Fruit fly (Drosophila melanogaster): ENCODE results near the gene djl.

Gene djl

DNA sequence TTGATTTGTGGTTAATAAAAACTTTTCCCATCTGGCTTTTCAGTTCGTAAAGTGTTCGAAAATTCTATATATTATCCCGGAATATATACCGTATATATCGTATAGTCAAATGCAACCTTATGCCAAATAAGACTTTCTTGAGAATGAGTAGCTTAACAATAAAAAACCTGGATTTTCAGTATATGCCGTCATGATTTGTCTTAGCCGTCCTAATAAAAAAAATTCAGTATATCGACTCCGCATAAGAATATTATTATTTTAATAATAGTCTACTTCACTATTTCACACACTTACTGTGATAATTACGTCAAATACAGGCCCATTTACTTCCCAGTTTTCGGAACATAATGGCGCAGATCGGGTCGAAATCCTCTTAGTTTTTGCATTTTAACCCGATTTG is 1.3 kb downstream of the djl start, which contains the start of gene Mst84B:
Gene Mst84B, plus strand, starts transcription at position 301 of the 400 bp plus-strand sequence.
- no peak for TF ChIP-seq CTCF (optimal IDR thresholded peaks at IDR 0.05)
- TF ChIP-seq CG8478 (optimal IDR thresholded peaks at IDR 0.05), result no peak

DNA sequence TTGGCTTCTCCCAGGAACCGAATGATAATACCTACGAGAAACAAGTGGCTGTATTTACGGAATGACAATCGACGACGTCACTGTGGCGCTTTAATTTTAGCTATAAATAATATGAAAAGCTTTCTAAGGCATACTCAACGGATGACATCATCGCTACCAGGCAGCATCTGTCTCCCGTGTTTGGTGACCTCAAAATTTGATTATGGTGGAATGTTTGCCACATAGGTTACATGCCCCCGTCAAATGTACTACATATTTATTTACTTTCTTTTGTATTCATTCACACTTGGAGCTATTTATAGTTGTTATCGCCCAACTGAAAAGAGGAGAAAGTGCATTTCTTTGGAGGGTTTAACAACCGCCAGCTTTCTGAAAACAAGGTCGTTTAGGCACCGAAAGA is 5.7 kb downstream of the djl start:
- no peak for TF ChIP-seq CG8478 (optimal IDR thresholded peaks at IDR 0.05)
- TF ChIP-seq CTCF (optimal IDR thresholded peaks at IDR 0.05), result no peak

DNA sequence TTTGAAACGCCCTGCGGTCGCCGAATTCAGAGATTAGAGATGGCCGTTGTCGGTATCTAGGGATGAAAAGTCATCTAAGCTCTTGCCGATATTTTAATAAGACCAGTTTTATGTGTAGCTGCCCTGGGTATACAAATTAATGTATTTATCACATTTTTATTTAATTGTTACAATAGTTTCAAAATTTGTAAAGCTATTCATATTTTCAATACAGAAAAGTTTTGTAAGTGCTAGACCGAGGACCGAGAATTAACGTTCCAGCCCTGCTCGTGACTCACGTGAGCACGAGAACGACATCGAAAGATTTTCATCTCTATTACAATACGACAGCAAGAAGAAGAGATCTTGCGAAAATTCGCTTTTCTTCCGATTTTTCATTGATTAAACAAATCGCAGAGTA is 6.5 kb downstream of the djl start, which contains the start of the genes CG1105 and CG1965:
Gene CG1105, minus strand, starts transcription at position 45 of the 400 bp plus-strand sequence.
Gene CG1965, plus strand, starts transcription at position 310 of the 400 bp plus-strand sequence.
- TF ChIP-seq CG8478 (optimal IDR thresholded peaks at IDR 0.05) (no peak), CTCF (optimal IDR thresholded peaks at IDR 0.05) (peak in 1 of 2 experiments; percentile 13)

DNA sequence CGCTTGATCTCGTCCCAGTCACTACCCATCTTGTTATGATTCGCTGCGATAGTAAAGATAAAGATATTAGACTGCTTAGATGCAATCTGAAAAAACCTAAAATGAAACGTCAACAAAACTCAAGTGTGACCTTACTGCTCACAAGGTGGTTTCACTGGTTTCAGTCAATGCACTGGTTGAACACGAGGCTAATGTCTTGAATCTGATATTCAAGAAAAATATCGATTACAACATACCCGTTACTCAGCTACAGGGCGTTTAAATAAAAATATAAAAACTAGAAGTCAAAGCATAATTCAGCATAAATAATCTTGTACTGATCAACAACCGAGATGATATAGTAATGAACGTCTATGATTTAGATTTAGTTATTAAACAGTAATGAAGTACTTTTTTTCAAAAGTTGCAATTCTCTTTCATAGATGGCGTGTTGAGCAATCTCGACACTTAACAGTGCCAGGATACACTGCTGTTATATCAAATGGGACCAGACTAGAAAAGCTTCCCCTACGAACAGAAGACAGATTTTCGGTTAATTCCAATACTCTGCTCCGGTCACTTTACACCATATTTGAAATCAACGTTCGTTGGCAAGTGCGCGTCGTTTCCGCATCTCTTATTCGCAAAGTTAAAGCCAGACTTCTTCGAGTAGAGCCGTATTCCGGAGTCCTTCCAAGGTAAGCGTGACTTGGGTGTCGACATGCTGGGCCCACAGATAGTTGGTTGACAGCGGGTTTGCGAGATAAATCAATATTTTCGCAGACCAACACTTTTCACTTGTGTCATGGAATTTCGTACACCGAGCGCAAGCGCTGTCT is 13.9 kb downstream of the djl start, which contains the start of the genes Ufl1 and CG1943:
Gene Ufl1, minus strand, starts transcription at position 156 of the 818 bp plus-strand sequence.
Gene CG1943, plus strand, starts transcription at position 563 of the 818 bp plus-strand sequence.
- TF ChIP-seq CG8478 (optimal IDR thresholded peaks at IDR 0.05) (no peak), CTCF (optimal IDR thresholded peaks at IDR 0.05) (peak; percentile 84 to 87)

DNA sequence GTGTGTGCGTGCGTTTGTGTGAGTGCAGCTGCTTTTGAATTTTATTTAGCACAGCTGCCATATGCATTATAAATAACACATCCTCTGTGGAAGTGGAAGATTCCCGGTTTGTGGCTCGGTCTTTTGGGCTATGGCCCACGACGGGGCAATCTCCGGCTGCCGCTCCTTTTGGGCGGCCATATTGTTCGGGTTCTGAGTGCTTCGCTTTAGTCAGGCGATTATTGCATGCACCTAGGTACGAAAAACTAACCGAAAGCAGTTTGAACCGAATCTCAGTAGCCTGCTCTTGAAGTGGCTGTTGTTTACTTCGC is 14.5 kb downstream of the djl start:
- no peak for TF ChIP-seq CTCF (optimal IDR thresholded peaks at IDR 0.05)
- no peak for TF ChIP-seq CG8478 (optimal IDR thresholded peaks at IDR 0.05)

DNA sequence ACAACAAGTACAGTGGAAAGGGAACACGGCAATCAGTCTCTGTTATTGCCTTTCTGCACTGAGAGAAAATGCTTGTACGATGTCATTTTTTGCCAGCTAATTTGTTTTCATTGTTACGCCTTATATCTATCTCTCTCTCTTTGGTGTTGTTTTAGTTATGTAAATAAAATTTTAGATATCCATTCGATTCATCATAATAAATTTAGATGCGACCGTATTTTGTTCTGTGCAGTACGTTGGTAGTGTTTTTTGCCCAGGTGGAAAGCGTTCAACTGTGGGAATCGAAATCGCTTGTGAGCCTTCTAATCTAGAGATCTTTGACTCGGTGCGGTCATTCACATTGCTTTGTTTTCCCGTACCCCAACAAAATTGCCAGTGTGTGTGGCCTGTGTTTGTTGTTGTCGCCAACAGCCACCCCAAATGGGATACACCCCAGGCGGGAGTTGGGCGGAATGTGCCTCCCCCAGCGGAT is 15.2 kb downstream of the djl start:
- no peak for TF ChIP-seq CTCF (optimal IDR thresholded peaks at IDR 0.05)
- TF ChIP-seq CG8478 (optimal IDR thresholded peaks at IDR 0.05), result no peak

DNA sequence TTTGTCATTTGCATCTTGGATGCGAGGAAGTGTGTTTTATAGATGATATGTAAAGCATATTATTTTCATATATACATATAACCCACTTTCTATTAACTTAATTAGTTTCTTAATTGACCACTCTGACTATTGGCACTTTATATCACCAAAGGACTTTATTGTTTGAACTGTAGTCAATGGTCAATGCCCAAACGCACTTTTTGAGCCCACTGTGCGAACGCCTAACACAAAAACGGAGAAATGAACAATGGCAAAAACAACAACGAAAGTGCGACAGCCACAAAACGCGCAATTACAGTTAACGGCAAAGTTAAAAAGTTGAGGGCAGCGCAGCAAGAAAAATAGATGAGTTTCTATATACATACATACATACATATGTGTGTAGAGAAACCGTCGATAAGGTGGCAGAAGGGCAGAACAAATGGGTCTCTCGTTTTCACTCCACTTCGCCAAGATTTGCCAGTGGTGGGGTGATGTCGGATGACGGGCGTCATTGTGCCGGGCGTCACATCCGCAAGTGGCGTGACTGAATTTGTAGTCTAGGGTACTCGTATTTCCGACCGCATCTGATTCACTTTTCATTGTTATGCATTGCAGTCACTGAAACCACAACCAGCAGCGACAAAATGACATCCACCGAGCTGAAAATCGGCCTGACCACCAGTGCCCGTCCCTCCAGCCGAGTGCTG is 15.9 kb downstream of the djl start:
- TF ChIP-seq CG8478 (optimal IDR thresholded peaks at IDR 0.05), result no peak
- no peak for TF ChIP-seq CTCF (optimal IDR thresholded peaks at IDR 0.05)

DNA sequence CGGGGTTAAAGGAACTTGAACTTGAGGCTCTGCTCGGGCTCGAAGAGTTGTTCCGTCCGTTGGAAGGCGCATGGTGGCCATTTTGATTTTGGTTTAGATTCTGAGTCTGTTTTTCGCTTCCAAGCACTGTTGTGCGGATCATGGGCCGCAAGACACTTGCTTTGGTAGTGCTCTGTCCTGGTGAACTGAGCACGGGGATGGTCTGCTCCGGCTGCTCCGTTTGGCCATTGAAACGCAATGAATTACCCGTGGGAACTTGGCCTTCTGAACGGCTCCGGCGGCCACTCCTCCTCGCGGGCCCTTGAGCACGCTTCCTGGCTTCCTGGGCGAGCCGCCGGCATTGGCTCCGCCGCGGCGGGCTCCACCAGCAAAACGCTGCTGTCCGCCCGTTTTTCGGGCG is 19.2 kb downstream of the djl start:
- no peak for TF ChIP-seq CG8478 (optimal IDR thresholded peaks at IDR 0.05)

DNA sequence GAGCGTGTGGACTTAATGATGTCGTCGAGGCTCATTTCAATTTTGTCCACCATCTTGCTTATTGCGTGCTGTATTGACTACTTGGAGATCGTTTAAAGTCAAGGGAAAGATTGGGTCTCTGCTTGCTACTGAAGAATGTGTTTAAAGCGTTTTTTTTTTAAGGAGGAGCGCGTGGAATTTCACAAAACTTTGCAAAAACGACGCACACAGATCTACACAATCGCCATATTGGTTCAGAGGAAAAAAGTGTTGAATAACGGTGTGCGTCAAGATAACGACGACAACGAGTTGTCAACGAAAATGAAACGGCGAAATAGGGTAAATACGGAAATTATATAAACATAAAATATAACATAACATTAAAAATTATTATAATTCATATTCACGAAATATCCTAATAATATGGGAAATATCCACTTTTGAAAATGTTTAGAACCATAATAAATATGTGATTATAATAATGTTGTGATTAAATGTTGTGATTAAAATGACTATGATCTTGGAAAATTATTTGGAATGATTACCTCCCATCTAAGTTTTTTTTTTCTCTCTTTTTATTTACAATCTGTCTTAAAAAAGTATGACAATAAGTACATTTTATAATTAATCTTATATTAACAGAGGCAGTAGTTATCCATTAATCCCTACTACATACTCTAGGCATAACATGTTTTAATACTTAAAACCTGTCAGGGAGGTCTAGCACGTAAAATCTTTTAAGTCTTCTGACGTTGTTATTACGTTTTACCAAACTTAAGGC is 19.8 kb downstream of the djl start, which contains the start of gene Ref1:
Gene Ref1, minus strand, starts transcription at position 231 of the 760 bp plus-strand sequence.
- TF ChIP-seq CG8478 (optimal IDR thresholded peaks at IDR 0.05), result no peak
- TF ChIP-seq CTCF (optimal IDR thresholded peaks at IDR 0.05), result no peak

dm6 chr3R:7081972-7082371 is 21.4 kb downstream of the djl start, which contains the start of gene Dpck:
TSS of gene Dpck (plus strand) at chr3R:7082182.
- no peak for TF ChIP-seq CTCF (optimal IDR thresholded peaks at IDR 0.05)
- TF ChIP-seq CG8478 (optimal IDR thresholded peaks at IDR 0.05), result no peak

dm6 chr3R:7083750-7084149 is 23.2 kb downstream of the djl start:
- no peak for TF ChIP-seq CTCF (optimal IDR thresholded peaks at IDR 0.05)
- TF ChIP-seq CG8478 (optimal IDR thresholded peaks at IDR 0.05), result no peak

- TF ChIP-seq CG8478 (optimal IDR thresholded peaks at IDR 0.05) (no peak), CTCF (optimal IDR thresholded peaks at IDR 0.05) (no peak)
These were observed 24.9 kb downstream of the djl start for dm6 chr3R:7085455-7085854.

dm6 chr3R:7085983-7086376 is 25.4 kb downstream of the djl start, which contains the start of gene Tailor:
TSS of gene Tailor (minus strand) at chr3R:7086083.
- TF ChIP-seq CG8478 (optimal IDR thresholded peaks at IDR 0.05) (no peak), CTCF (optimal IDR thresholded peaks at IDR 0.05) (no peak)

- TF ChIP-seq CTCF (optimal IDR thresholded peaks at IDR 0.05), result peak; percentile 49 to 59
- TF ChIP-seq CG8478 (optimal IDR thresholded peaks at IDR 0.05), result no peak
These were observed 26.0 kb downstream of the djl start, which contains the start of gene alphaTub84B for dm6 chr3R:7086377-7087200. TSS of gene alphaTub84B (plus strand) at chr3R:7086599.

Data from S2 (cell line).